Worm (Caenorhabditis elegans) whole organism, L3 larva: Measurements from ENCODE around the gene F52G3.1.

Source experiments
- elt-3 ChIP-seq, 3 experiments: fragments of 150-350 bp in 1 of 3; sonication (generic microtip) in 2 of 3; optimal IDR thresholded peaks; 2 replicates in 2 of 3; 4 replicates in 1 of 3; lab custom pipeline; 2014 to 2017; ENCODE audit warnings: missing biosample characterization in 3 of 3, missing genetic modification characterization in 3 of 3
- lin-39 ChIP-seq: fragments of 150-350 bp; optimal IDR thresholded peaks from 2 replicates; lab custom pipeline; 2018; ENCODE audit warnings: missing biosample characterization, missing genetic modification reagents, missing genetic modification characterization
- nhr-237 ChIP-seq: fragments of 150-350 bp; optimal IDR thresholded peaks from 2 replicates; lab custom pipeline; 2014; ENCODE audit warnings: missing biosample characterization, missing genetic modification characterization
- zag-1 ChIP-seq: fragments of 150-350 bp; optimal IDR thresholded peaks from 2 replicates; lab custom pipeline; 2014; ENCODE audit warnings: missing biosample characterization, missing genetic modification characterization
- ztf-11 ChIP-seq: fragments of 150-350 bp; optimal IDR thresholded peaks from 2 replicates; lab custom pipeline; 2014; ENCODE audit warnings: missing biosample characterization, missing genetic modification characterization

- TF ChIP-seq nhr-237 (tag; lab: Kevin White, UChicago): no peak
- TF ChIP-seq zag-1 (tag; lab: Kevin White, UChicago): no peak
- TF ChIP-seq elt-3 (tag; optimal IDR thresholded peaks at IDR 0.05; lab: Kevin White, UChicago): no peak
- no peak for TF ChIP-seq lin-39 (tag; lab: Kevin White, UChicago)
- no peak for TF ChIP-seq ztf-11 (tag; lab: Kevin White, UChicago)
These were observed 21.4 kb upstream of the F52G3.1 start for ce11 chrX:16942316-16942715.
